Fruit fly (Drosophila melanogaster): ENCODE data around the gene Dnaaf4.

DNA sequence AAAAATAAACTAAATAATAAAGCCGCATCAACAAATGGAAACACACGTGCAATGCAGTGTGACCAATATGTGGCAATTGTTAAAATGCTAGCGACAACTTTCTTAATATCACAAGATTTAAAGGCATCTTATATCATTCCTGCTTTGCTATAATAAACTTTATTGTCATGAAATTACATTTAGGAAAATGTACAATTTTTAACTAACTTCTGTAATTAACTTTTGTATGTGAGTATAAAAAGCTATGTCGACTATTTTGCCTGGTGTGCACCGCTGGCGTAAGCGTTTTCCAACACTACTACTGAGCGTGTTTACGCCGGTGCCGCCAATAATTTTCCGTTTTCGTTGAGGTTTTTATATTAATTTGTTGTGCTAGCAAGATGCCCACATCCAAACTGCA lies 2.0 kb upstream of the Dnaaf4 start, which contains the start of the genes Csl4 and Nup160:
- TF ChIP-seq Hr38 (GFP tag; optimal IDR thresholded peaks at IDR 0.05) (peak; percentile 62), CG6792 (GFP tag; optimal IDR thresholded peaks at IDR 0.05) (peak; percentile 70), esn (GFP tag; optimal IDR thresholded peaks at IDR 0.05) (peak; percentile 87)

Data from whole organism, prepupa.